Worm (Caenorhabditis elegans): Measurements from ENCODE around the gene F40A3.4.

The F40A3.4 gene

DNA sequence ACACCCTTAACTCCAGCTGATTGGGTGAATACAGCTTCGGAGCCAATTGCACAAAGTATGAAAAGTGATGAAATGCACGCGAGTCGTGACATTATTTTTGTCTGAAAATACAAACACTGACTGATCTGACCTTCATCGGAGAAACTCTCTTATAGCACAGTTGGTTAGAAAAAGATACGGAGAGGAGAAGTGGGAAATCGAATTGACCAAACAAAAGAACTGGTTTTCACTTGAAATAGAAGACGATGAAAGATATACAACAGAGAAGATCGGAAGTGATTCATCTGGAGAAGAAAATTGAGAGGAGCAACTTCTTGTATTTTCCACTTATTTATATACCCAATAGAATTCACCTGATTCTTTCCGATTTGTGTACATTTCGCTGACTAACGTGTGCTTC lies 37.7 kb upstream of the F40A3.4 start, which contains the start of gene ttr-33:
Gene ttr-33, minus strand, starts transcription at position 101 of the 400 bp plus-strand sequence.
- TF ChIP-seq tbx-8 (GFP tag; optimal IDR thresholded peaks at IDR 0.05) (no peak), unc-62 (GFP tag; optimal IDR thresholded peaks at IDR 0.05) (no peak), sptf-1 (tag; optimal IDR thresholded peaks at IDR 0.05) (no peak), cnd-1 (tag; optimal IDR thresholded peaks at IDR 0.05) (no peak), nhr-28 (tag; optimal IDR thresholded peaks at IDR 0.05) (no peak), ceh-39 (tag; optimal IDR thresholded peaks at IDR 0.05) (no peak)

DNA sequence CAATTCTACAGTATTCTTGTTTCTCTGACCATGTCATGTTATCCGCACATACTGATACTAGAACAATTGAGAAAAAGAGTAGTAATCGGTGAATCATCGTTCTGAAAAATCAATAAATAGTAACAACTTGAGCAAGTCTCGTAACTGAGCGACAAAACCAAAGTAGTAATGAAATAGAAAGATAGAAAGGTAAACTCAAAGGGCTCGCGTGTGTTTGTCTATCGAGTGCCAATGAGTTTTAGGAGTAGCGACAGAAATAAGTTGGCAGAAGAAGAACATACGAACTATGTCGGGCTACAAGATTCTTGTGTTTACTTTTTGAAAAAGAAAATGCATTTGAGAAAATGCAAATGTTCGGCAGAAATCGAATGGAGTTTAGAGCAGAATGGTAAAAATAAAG lies 36.1 kb upstream of the F40A3.4 start, which contains the start of gene C37C3.12:
Gene C37C3.12, minus strand, starts transcription at position 101 of the 400 bp plus-strand sequence.
- TF ChIP-seq elt-3 (tag; optimal IDR thresholded peaks at IDR 0.05) = no peak
- TF ChIP-seq lsy-2 (tag; optimal IDR thresholded peaks at IDR 0.05) = no peak
- TF ChIP-seq ces-1 (GFP tag; optimal IDR thresholded peaks at IDR 0.05) = no peak
- no peak for TF ChIP-seq nhr-2 (tag; optimal IDR thresholded peaks at IDR 0.05)
- no peak for TF ChIP-seq lin-32 (GFP tag; optimal IDR thresholded peaks at IDR 0.05)
- no peak for TF ChIP-seq nhr-76 (tag; optimal IDR thresholded peaks at IDR 0.05)
- TF ChIP-seq bed-3 (GFP tag; optimal IDR thresholded peaks at IDR 0.05) = no peak
- no peak for TF ChIP-seq ceh-39 (tag; optimal IDR thresholded peaks at IDR 0.05)
- TF ChIP-seq hlh-1 (tag; optimal IDR thresholded peaks at IDR 0.05) = no peak
- TF ChIP-seq nhr-237 (tag; optimal IDR thresholded peaks at IDR 0.05) = no peak
- no peak for TF ChIP-seq tbx-8 (GFP tag; optimal IDR thresholded peaks at IDR 0.05)
- TF ChIP-seq nhr-12 (tag; optimal IDR thresholded peaks at IDR 0.05) = no peak
- TF ChIP-seq unc-120 (tag; optimal IDR thresholded peaks at IDR 0.05; ENCODE audit: poor library complexity, severe bottlenecking) = no peak
- no peak for TF ChIP-seq snpc-4 (tag; optimal IDR thresholded peaks at IDR 0.05)
- no peak for TF ChIP-seq mls-2 (tag; optimal IDR thresholded peaks at IDR 0.05)
- TF ChIP-seq ham-2 (GFP tag; optimal IDR thresholded peaks at IDR 0.05) = no peak
- no peak for TF ChIP-seq ceh-43 (GFP tag; optimal IDR thresholded peaks at IDR 0.05)
- no peak for TF ChIP-seq ceh-83 (GFP tag; optimal IDR thresholded peaks at IDR 0.05)
- no peak for TF ChIP-seq pha-4 (tag; optimal IDR thresholded peaks at IDR 0.05)
- no peak for TF ChIP-seq unc-62 (GFP tag; optimal IDR thresholded peaks at IDR 0.05)

DNA sequence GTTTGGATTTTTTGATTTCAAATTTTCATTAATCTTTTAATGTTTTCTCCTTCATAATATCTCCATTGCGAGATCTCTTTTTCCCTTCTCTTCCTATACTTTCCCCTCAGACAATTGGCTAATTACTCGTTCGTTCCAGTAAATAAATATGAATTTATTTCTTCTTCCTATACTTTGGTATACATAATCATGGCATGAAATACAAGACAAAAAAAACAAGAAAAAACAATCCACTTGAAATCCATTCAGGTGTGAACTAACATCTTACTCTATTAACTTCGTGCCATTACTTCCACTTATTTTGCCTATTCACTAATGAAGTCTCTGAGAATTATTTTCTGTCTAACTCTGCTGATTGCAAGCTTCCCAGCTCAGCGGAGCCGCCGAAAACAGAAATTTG lies 33.3 kb upstream of the F40A3.4 start, which contains the start of gene grd-8:
Gene grd-8, plus strand, starts transcription at position 301 of the 400 bp plus-strand sequence.
- no peak for TF ChIP-seq zip-8 (tag; optimal IDR thresholded peaks at IDR 0.05)
- no peak for TF ChIP-seq nhr-12 (tag; optimal IDR thresholded peaks at IDR 0.05)
- TF ChIP-seq flh-1 (GFP tag; optimal IDR thresholded peaks at IDR 0.05) = no peak
- no peak for TF ChIP-seq unc-120 (tag; optimal IDR thresholded peaks at IDR 0.05; ENCODE audit: poor library complexity, severe bottlenecking)
- TF ChIP-seq ham-2 (GFP tag; optimal IDR thresholded peaks at IDR 0.05) = no peak
- no peak for TF ChIP-seq mab-5 (tag; optimal IDR thresholded peaks at IDR 0.05)
- TF ChIP-seq sptf-1 (tag; optimal IDR thresholded peaks at IDR 0.05) = no peak
- TF ChIP-seq unc-62 (GFP tag; optimal IDR thresholded peaks at IDR 0.05) = no peak
- no peak for TF ChIP-seq ceh-83 (GFP tag; optimal IDR thresholded peaks at IDR 0.05)
- no peak for TF ChIP-seq nhr-28 (tag; optimal IDR thresholded peaks at IDR 0.05)
- no peak for TF ChIP-seq lin-13 (tag; optimal IDR thresholded peaks at IDR 0.05)
- TF ChIP-seq lin-32 (GFP tag; optimal IDR thresholded peaks at IDR 0.05) = no peak
- TF ChIP-seq snpc-4 (tag; optimal IDR thresholded peaks at IDR 0.05) = no peak
- TF ChIP-seq ztf-11 (tag; optimal IDR thresholded peaks at IDR 0.05) = no peak
- TF ChIP-seq ceh-39 (tag; optimal IDR thresholded peaks at IDR 0.05) = no peak
- TF ChIP-seq pha-4 (tag; optimal IDR thresholded peaks at IDR 0.05) = no peak
- TF ChIP-seq nhr-76 (tag; optimal IDR thresholded peaks at IDR 0.05) = no peak

DNA sequence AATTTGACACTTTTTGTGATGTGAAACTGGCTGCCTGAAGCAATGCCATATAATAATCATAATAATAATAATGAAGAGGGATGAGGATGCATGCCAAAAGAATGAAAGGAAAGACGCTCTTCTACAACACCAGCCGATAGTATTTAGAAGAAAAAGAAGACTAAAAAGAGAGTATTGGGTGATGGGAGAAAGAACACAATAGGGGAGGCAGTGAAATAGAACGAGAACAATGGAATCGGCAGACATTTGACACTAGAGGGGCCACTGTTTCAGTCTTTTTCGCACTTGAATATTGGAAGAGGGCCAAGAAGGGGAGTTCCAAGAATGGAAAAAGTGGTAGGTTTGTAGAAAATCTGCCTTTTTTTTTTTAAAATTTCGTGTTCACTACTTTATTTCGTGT lies 28.4 kb upstream of the F40A3.4 start, which contains the start of gene memo-1:
Gene memo-1, minus strand, starts transcription at position 2 of the 400 bp plus-strand sequence.
- no peak for TF ChIP-seq nhr-2 (tag; optimal IDR thresholded peaks at IDR 0.05)

DNA sequence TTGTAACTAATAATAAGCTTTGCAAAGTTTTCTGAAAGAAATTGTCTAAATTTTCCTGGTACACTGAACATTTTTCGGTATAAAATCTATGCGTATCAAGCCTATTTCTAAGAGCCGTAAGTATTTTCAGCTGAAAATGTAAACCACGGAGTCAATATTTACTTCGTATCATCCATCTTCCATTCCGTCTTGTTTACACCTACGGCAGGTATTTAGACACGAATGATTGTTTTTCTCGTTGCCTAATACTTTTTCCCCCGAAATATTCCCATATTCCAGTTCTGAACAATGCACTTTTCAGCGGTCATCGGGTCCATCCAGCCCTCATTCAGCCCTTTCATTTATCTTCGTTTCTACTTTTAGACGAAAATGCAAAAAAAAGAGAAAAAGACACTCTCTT lies 27.9 kb upstream of the F40A3.4 start:
- peak; percentile 62 for TF ChIP-seq pha-4 (tag; optimal IDR thresholded peaks at IDR 0.05)
- no peak for TF ChIP-seq mep-1 (tag; optimal IDR thresholded peaks at IDR 0.05)

- TF ChIP-seq snpc-4 (tag; optimal IDR thresholded peaks at IDR 0.05) = no peak
- TF ChIP-seq zip-8 (tag; optimal IDR thresholded peaks at IDR 0.05) = no peak
- peak; percentile 56 for TF ChIP-seq sptf-1 (tag; optimal IDR thresholded peaks at IDR 0.05)
- TF ChIP-seq ztf-11 (tag; optimal IDR thresholded peaks at IDR 0.05) = no peak
- TF ChIP-seq drap-1 (GFP tag; optimal IDR thresholded peaks at IDR 0.05) = no peak
Measured at ce11 chrV:7848251-7848650, 27.3 kb upstream of the F40A3.4 start.
